Worm (Caenorhabditis elegans) whole organism, L2 larva: ENCODE data around the gene fox-1.

Experiments used
- ZK546.5 ChIP-seq: sonication (generic microtip); optimal IDR thresholded peaks from 2 replicates; lab custom pipeline; 2017; ENCODE audit warnings: missing biosample characterization, missing genetic modification characterization
- ama-1 ChIP-seq: fragments of 150-350 bp; optimal IDR thresholded peaks from 2 replicates; lab custom pipeline; 2018; ENCODE audit warnings: inconsistent platforms
- gmeb-1 ChIP-seq: fragments of 150-350 bp; optimal IDR thresholded peaks from 2 replicates; lab custom pipeline; 2014; ENCODE audit warnings: missing biosample characterization, missing genetic modification characterization
- nhr-10 ChIP-seq: sonication (generic microtip); optimal IDR thresholded peaks from 2 replicates; lab custom pipeline; 2017; ENCODE audit warnings: missing biosample characterization, missing genetic modification characterization
- sma-3 ChIP-seq: sonication (generic microtip); optimal IDR thresholded peaks from 2 replicates; lab custom pipeline; 2016; ENCODE audit warnings: missing genetic modification reagents, missing genetic modification characterization, missing compliant biosample characterization
- ztf-11 ChIP-seq: sonication (generic microtip); optimal IDR thresholded peaks from 2 replicates; lab custom pipeline; 2017; ENCODE audit warnings: missing biosample characterization, missing genetic modification characterization

ce11 chrX:2403724-2404123, 56.0 kb downstream of the fox-1 start, which contains the start of gene C43H6.4:
- TF ChIP-seq ztf-11 (tag; lab: Kevin White, UChicago) (no peak), nhr-10 (tag; lab: Kevin White, UChicago) (no peak), ama-1 (no peak), ZK546.5 (tag; lab: Kevin White, UChicago) (no peak), sma-3 (GFP tag; lab: Kevin White, UChicago) (no peak), gmeb-1 (tag; lab: Kevin White, UChicago) (no peak)
